Fruit fly (Drosophila melanogaster): ENCODE measurements around the gene CG15892.
A peak's percentile ranks its signal among the peaks of the same experiment; 100 is the strongest.

Gene CG15892

DNA sequence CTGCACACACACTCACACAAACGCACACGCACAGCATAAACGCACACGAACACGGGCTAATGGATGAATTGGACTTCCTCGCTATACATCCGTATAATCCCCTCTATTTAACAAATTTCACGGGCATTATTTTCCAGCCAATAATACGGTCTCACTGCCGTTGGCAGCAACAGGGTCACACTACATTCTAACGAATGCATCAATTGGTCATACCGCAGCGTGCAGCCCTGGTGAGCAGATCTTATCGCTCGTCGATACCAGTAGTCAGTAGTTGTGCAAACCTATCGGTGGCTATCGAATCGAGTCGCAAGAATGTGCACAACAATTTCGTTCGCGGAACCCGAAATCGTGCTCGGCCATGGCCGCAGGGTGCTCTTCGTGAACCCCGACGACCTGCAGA is 6.3 kb downstream of the CG15892 start, which contains the start of the genes Top3beta and wuho (continued):
- TF ChIP-seq chm (GFP tag; IDR thresholded peaks at IDR 0.05) (peak; percentile 28; the same call in 1 of the 2 replicates), Rfx (GFP tag; IDR thresholded peaks at IDR 0.05) (peak; percentile 44; the same call in 1 of the 2 replicates), CG5953 (GFP tag; IDR thresholded peaks at IDR 0.05) (no peak), eve (GFP tag; optimal IDR thresholded peaks at IDR 0.05) (no peak), eyg (GFP tag; optimal IDR thresholded peaks at IDR 0.05) (peak; percentile 13), Mes4 (GFP tag; optimal IDR thresholded peaks at IDR 0.05) (peak; percentile 7), vnd (GFP tag; IDR thresholded peaks at IDR 0.05; ENCODE audit: partially characterized antibody) (peak; percentile 52; the same call in 1 of the 3 replicates), CG10321 (GFP tag; IDR thresholded peaks at IDR 0.05) (no peak), Max (GFP tag; optimal IDR thresholded peaks at IDR 0.05) (peak; percentile 17), ab (GFP tag; optimal IDR thresholded peaks at IDR 0.05) (no peak), Bgb (GFP tag; IDR thresholded peaks at IDR 0.05; ENCODE audit: partially characterized antibody) (peak; percentile 83), CG1603 (tag; optimal IDR thresholded peaks at IDR 0.05) (peak; percentile 93), CG11398 (GFP tag; optimal IDR thresholded peaks at IDR 0.05) (no peak), Dref (GFP tag; IDR thresholded peaks at IDR 0.05) (peak; percentile 88), chif (GFP tag; optimal IDR thresholded peaks at IDR 0.05) (no peak), Optix (GFP tag; IDR thresholded peaks at IDR 0.05) (no peak), danr (GFP tag; IDR thresholded peaks at IDR 0.05) (no peak), gsb-n (tag; optimal IDR thresholded peaks at IDR 0.05) (peak; percentile 93), CG6683 (GFP tag; optimal IDR thresholded peaks at IDR 0.05) (no peak), row (GFP tag; IDR thresholded peaks at IDR 0.05) (peak; percentile 67), CG10654 (GFP tag; optimal IDR thresholded peaks at IDR 0.05) (peak; percentile 16), sqz (GFP tag; optimal IDR thresholded peaks at IDR 0.05) (no peak), CG18011 (GFP tag; optimal IDR thresholded peaks at IDR 0.05) (peak; percentile 25), CG7556 (GFP tag; optimal IDR thresholded peaks at IDR 0.05) (no peak), crp (GFP tag; optimal IDR thresholded peaks at IDR 0.05) (peak in 1 of 2 experiments; percentile 44), Nf-YB (GFP tag; optimal IDR thresholded peaks at IDR 0.05) (peak; percentile 54), HmgD (GFP tag; optimal IDR thresholded peaks at IDR 0.05) (peak; percentile 92), Camta (GFP tag; optimal IDR thresholded peaks at IDR 0.05) (peak; percentile 21), Ets65A (GFP tag) (peak; percentile 90), Lhr (GFP tag; optimal IDR thresholded peaks at IDR 0.05) (peak; percentile 62), Mrtf (GFP tag; IDR thresholded peaks at IDR 0.05) (no peak), Dfd (GFP tag; optimal IDR thresholded peaks at IDR 0.05) (no peak), wor (GFP tag; IDR thresholded peaks at IDR 0.05) (no peak), MESR4 (GFP tag; optimal IDR thresholded peaks at IDR 0.05) (peak; percentile 98), nom (GFP tag; optimal IDR thresholded peaks at IDR 0.05) (peak; percentile 19), CG17829 (tag; optimal IDR thresholded peaks at IDR 0.05) (peak; percentile 69), fd3F (GFP tag; optimal IDR thresholded peaks at IDR 0.05) (no peak), Atf6 (GFP tag; IDR thresholded peaks at IDR 0.05) (no peak), ap (GFP tag; IDR thresholded peaks at IDR 0.05) (no peak), Hey (tag; optimal IDR thresholded peaks at IDR 0.05) (no peak), psq (GFP tag; optimal IDR thresholded peaks at IDR 0.05) (no peak), ac (GFP tag; optimal IDR thresholded peaks at IDR 0.05) (no peak), ssp (GFP tag; IDR thresholded peaks at IDR 0.05) (peak; percentile 46; the same call in 1 of the 2 replicates), bowl (GFP tag; IDR thresholded peaks at IDR 0.05) (no peak), CG18476 (GFP tag; optimal IDR thresholded peaks at IDR 0.05) (no peak), br (optimal IDR thresholded peaks at IDR 0.05) (no peak), klu (GFP tag; IDR thresholded peaks at IDR 0.05) (no peak), Med (GFP tag) (peak; percentile 91), Asciz (GFP tag; optimal IDR thresholded peaks at IDR 0.05) (no peak), HLH4C (GFP tag; IDR thresholded peaks at IDR 0.05; ENCODE audit: partially characterized antibody) (peak; percentile 79), CG6654 (GFP tag; optimal IDR thresholded peaks at IDR 0.05) (no peak), dpn (GFP tag; optimal IDR thresholded peaks at IDR 0.05) (peak; percentile 51 to 60)
